Worm (Caenorhabditis elegans) whole organism, young adult: ENCODE measurements around the gene moe-3.
A peak's percentile ranks its signal among the peaks of the same experiment; 100 is the strongest.

Source experiments
- C06A6.2 ChIP-seq: fragments of 200-800 bp; sonication (Bioruptor generic); conservative IDR thresholded peaks from 2 replicates; pipeline ENCODE4 v1.3.6; 2022; ENCODE audit warnings: missing genetic modification characterization, missing compliant biosample characterization
- D2030.7 ChIP-seq: fragments of 200-800 bp; sonication (Bioruptor generic); IDR thresholded peaks from 2 replicates; pipeline ENCODE4 v1.3.6; 2022; ENCODE audit warnings: missing genetic modification reagents, missing genetic modification characterization, missing compliant biosample characterization
- F10E7.11 ChIP-seq: sonication (generic microtip); optimal IDR thresholded peaks from 2 replicates; lab custom pipeline; 2017; ENCODE audit warnings: mild to moderate bottlenecking, missing genetic modification characterization, moderate library complexity, missing compliant biosample characterization
- F33H1.4 ChIP-seq: fragments of 200-800 bp; sonication (Bioruptor generic); IDR thresholded peaks from 2 replicates; pipeline ENCODE4 v1.3.6; 2022; ENCODE audit warnings: missing genetic modification reagents, missing genetic modification characterization, missing compliant biosample characterization
- F37B4.10 ChIP-seq: fragments of 200-800 bp; sonication (Bioruptor generic); IDR thresholded peaks from 2 replicates; pipeline ENCODE4 v1.3.6; 2022; ENCODE audit warnings: missing genetic modification characterization, missing compliant biosample characterization
- K12H6.12 ChIP-seq: fragments of 200-800 bp; sonication (Bioruptor generic); optimal IDR thresholded peaks from 2 replicates; lab custom pipeline; 2018; ENCODE audit warnings: mild to moderate bottlenecking, missing genetic modification characterization, missing compliant biosample characterization
- Y95B8A.8 ChIP-seq: fragments of 200-800 bp; sonication (Bioruptor generic); IDR thresholded peaks from 2 replicates; pipeline ENCODE4 v1.3.6; 2022; ENCODE audit warnings: missing genetic modification reagents, missing genetic modification characterization, missing compliant biosample characterization
- akir-1 ChIP-seq: fragments of 200-800 bp; sonication (Bioruptor generic); optimal IDR thresholded peaks from 2 replicates; lab custom pipeline; 2018; ENCODE audit warnings: mild to moderate bottlenecking, missing genetic modification characterization, moderate library complexity, missing compliant biosample characterization
- ama-1 ChIP-seq, 3 experiments: fragments of 150-350 bp in 1 of 3; sonication (generic microtip) in 2 of 3; optimal IDR thresholded peaks; 2 replicates each; lab custom pipeline; 2014 to 2018; ENCODE audit warnings: missing biosample characterization in 2 of 3, missing genetic modification characterization in 2 of 3, missing genetic modification reagents in 2 of 3
- aptf-2 ChIP-seq: fragments of 200-800 bp; sonication (Bioruptor generic); conservative IDR thresholded peaks from 2 replicates; pipeline ENCODE4 v1.3.6; 2022; ENCODE audit warnings: missing genetic modification reagents, missing genetic modification characterization, missing compliant biosample characterization
- attf-3 ChIP-seq: fragments of 200-800 bp; sonication (Bioruptor generic); conservative IDR thresholded peaks from 2 replicates; pipeline ENCODE4 v1.3.6; 2022; ENCODE audit warnings: missing genetic modification reagents, missing genetic modification characterization, missing compliant biosample characterization
- bed-1 ChIP-seq: fragments of 200-800 bp; sonication (Bioruptor generic); IDR thresholded peaks from 2 replicates; pipeline ENCODE4 v1.3.6; 2022; ENCODE audit warnings: missing genetic modification reagents, missing genetic modification characterization, missing compliant biosample characterization
- cebp-2 ChIP-seq: fragments of 200-800 bp; sonication (Bioruptor generic); IDR thresholded peaks from 2 replicates; pipeline ENCODE4 v1.3.6; 2022; ENCODE audit warnings: missing genetic modification characterization, missing compliant biosample characterization
- ceh-100 ChIP-seq: fragments of 200-800 bp; sonication (Bioruptor generic); IDR thresholded peaks from 2 replicates; pipeline ENCODE4 v1.3.6; 2022; ENCODE audit warnings: missing genetic modification reagents, missing genetic modification characterization, missing compliant biosample characterization
- ceh-40 ChIP-seq: fragments of 200-800 bp; sonication (Bioruptor generic); IDR thresholded peaks from 2 replicates; pipeline ENCODE4 v1.3.6; 2022; ENCODE audit warnings: missing genetic modification characterization, missing compliant biosample characterization
- ceh-91 ChIP-seq: fragments of 200-800 bp; sonication (Bioruptor generic); IDR thresholded peaks from 2 replicates; pipeline ENCODE4 v1.3.6; 2022; ENCODE audit warnings: missing genetic modification reagents, missing genetic modification characterization, missing compliant biosample characterization
- efl-1 ChIP-seq: fragments of 150-350 bp; optimal IDR thresholded peaks from 2 replicates; lab custom pipeline; 2014; ENCODE audit warnings: missing biosample characterization, missing genetic modification reagents, missing genetic modification characterization
- egl-18 ChIP-seq: fragments of 200-800 bp; sonication (Bioruptor generic); IDR thresholded peaks from 2 replicates; pipeline ENCODE4 v1.3.6; 2022; ENCODE audit warnings: missing genetic modification reagents, missing genetic modification characterization, missing compliant biosample characterization
- egl-44 ChIP-seq: fragments of 200-800 bp; sonication (Bioruptor generic); IDR thresholded peaks from 2 replicates; pipeline ENCODE4 v1.3.6; 2022; ENCODE audit warnings: missing genetic modification reagents, missing genetic modification characterization, missing compliant biosample characterization
- ekl-4 ChIP-seq: fragments of 200-800 bp; sonication (Bioruptor generic); IDR thresholded peaks from 2 replicates; pipeline ENCODE4 v1.3.6; 2022; ENCODE audit warnings: missing genetic modification reagents, missing genetic modification characterization, missing compliant biosample characterization
- hlh-12 ChIP-seq: sonication (generic microtip); optimal IDR thresholded peaks from 2 replicates; lab custom pipeline; 2016; ENCODE audit warnings: missing genetic modification characterization, missing compliant biosample characterization
- hsf-1 ChIP-seq: fragments of 200-800 bp; sonication (Bioruptor generic); IDR thresholded peaks from 2 replicates; pipeline ENCODE4 v1.3.6; 2022; ENCODE audit warnings: missing genetic modification reagents, missing genetic modification characterization, missing compliant biosample characterization
- lag-1 ChIP-seq: fragments of 200-800 bp; sonication (Bioruptor generic); IDR thresholded peaks from 2 replicates; pipeline ENCODE4 v1.3.6; 2022; ENCODE audit warnings: missing genetic modification reagents, missing genetic modification characterization, missing compliant biosample characterization
- lin-54 ChIP-seq: fragments of 200-800 bp; sonication (Bioruptor generic); optimal IDR thresholded peaks from 2 replicates; lab custom pipeline; 2018; ENCODE audit warnings: mild to moderate bottlenecking, missing genetic modification characterization, missing compliant biosample characterization
- lsl-1 ChIP-seq: fragments of 200-800 bp; sonication (Bioruptor generic); optimal IDR thresholded peaks from 2 replicates; lab custom pipeline; 2018; ENCODE audit warnings: mild to moderate bottlenecking, missing genetic modification characterization, moderate library complexity, missing compliant biosample characterization
- lsy-27 ChIP-seq: sonication (generic microtip); optimal IDR thresholded peaks from 2 replicates; lab custom pipeline; 2017; ENCODE audit warnings: missing genetic modification characterization, mild to moderate bottlenecking, missing compliant biosample characterization, antibody characterized with exemption, missing genotype, borderline replicate concordance; ENCODE audit not compliant: insufficient read depth
- madf-10 ChIP-seq: sonication (generic microtip); optimal IDR thresholded peaks from 2 replicates; lab custom pipeline; 2016; ENCODE audit warnings: mild to moderate bottlenecking, missing genetic modification characterization, missing compliant biosample characterization
- madf-6 ChIP-seq: fragments of 200-800 bp; sonication (Bioruptor generic); IDR thresholded peaks from 2 replicates; pipeline ENCODE4 v1.3.6; 2022; ENCODE audit warnings: missing genetic modification reagents, missing genetic modification characterization, missing compliant biosample characterization
- madf-8 ChIP-seq: fragments of 200-800 bp; sonication (Bioruptor generic); conservative IDR thresholded peaks from 2 replicates; pipeline ENCODE4 v1.3.6; 2022; ENCODE audit warnings: missing genetic modification reagents, missing genetic modification characterization, missing compliant biosample characterization
- nfyb-1 ChIP-seq: fragments of 200-800 bp; sonication (Bioruptor generic); IDR thresholded peaks from 2 replicates; pipeline ENCODE4 v1.3.6; 2022; ENCODE audit warnings: missing genetic modification reagents, missing genetic modification characterization, missing compliant biosample characterization
- repo-1 ChIP-seq: sonication (generic microtip); optimal IDR thresholded peaks from 2 replicates; lab custom pipeline; 2017; ENCODE audit warnings: mild to moderate bottlenecking, missing genetic modification characterization, missing compliant biosample characterization
- sea-2 ChIP-seq: fragments of 200-800 bp; sonication (Bioruptor generic); IDR thresholded peaks from 2 replicates; pipeline ENCODE4 v1.3.6; 2022; ENCODE audit warnings: missing genetic modification characterization, missing compliant biosample characterization
- snpc-1.3 ChIP-seq: sonication (generic microtip); optimal IDR thresholded peaks from 2 replicates; lab custom pipeline; 2017; ENCODE audit warnings: missing genetic modification characterization, mild to moderate bottlenecking, missing compliant biosample characterization, antibody characterized with exemption, moderate library complexity, missing genotype, missing genetic modification reagents; ENCODE audit not compliant: insufficient read depth
- snpc-4 ChIP-seq, 5 experiments: fragments of 150-350 bp in 1 of 5; sonication (generic microtip) in 4 of 5; optimal IDR thresholded peaks; 2 replicates each; lab custom pipeline; 2014 to 2018; ENCODE audit warnings: missing genetic modification characterization in 5 of 5, missing biosample characterization in 3 of 5, antibody characterized with exemption in 2 of 5, mild to moderate bottlenecking in 2 of 5, missing compliant biosample characterization in 2 of 5, missing genotype in 2 of 5, moderate library complexity in 2 of 5, missing genetic modification reagents in 1 of 5
- sptf-2 ChIP-seq: fragments of 200-800 bp; sonication (Bioruptor generic); optimal IDR thresholded peaks from 2 replicates; lab custom pipeline; 2018; ENCODE audit warnings: mild to moderate bottlenecking, missing genetic modification characterization, missing compliant biosample characterization
- tlf-1 ChIP-seq: fragments of 200-800 bp; sonication (Bioruptor generic); optimal IDR thresholded peaks from 2 replicates; lab custom pipeline; 2018; ENCODE audit warnings: mild to moderate bottlenecking, missing genetic modification characterization, missing compliant biosample characterization
- unc-130 ChIP-seq: sonication (generic microtip); optimal IDR thresholded peaks from 2 replicates; lab custom pipeline; 2016; ENCODE audit warnings: missing genetic modification reagents, missing genetic modification characterization, missing compliant biosample characterization
- xnd-1 ChIP-seq: sonication (generic microtip); optimal IDR thresholded peaks from 2 replicates; lab custom pipeline; 2016; ENCODE audit warnings: missing genotype, missing genetic modification reagents, missing genetic modification characterization, missing compliant biosample characterization
- zfh-2 ChIP-seq: fragments of 200-800 bp; sonication (Bioruptor generic); conservative IDR thresholded peaks from 2 replicates; pipeline ENCODE4 v1.3.6; 2022; ENCODE audit warnings: missing genetic modification reagents, missing genetic modification characterization, missing compliant biosample characterization
- ztf-25 ChIP-seq: fragments of 200-800 bp; sonication (Bioruptor generic); IDR thresholded peaks from 2 replicates; pipeline ENCODE4 v1.3.6; 2022; ENCODE audit warnings: missing genetic modification reagents, missing genetic modification characterization, missing compliant biosample characterization
- ztf-3 ChIP-seq: fragments of 200-800 bp; sonication (Bioruptor generic); optimal IDR thresholded peaks from 2 replicates; lab custom pipeline; 2018; ENCODE audit warnings: mild to moderate bottlenecking, missing genetic modification characterization, missing compliant biosample characterization

The moe-3 gene

ce11 chrII:13139573-13139972 is 26.0 kb downstream of the moe-3 start:
- TF ChIP-seq lsl-1 (GFP tag; lab: Kevin White, UChicago) (no peak), lsy-27 (tag; lab: Kevin White, UChicago) (no peak)

- TF ChIP-seq sea-2 (GFP tag; lab: Robert Waterston, UW) (no peak), xnd-1 (tag; lab: Kevin White, UChicago) (peak; percentile 41), madf-8 (GFP tag; lab: Robert Waterston, UW) (peak; percentile 74), F33H1.4 (peak; percentile 28; the same call in 1 of the 2 replicates), madf-6 (peak; percentile 89), efl-1 (GFP tag; lab: Kevin White, UChicago) (peak; percentile 77), D2030.7 (peak; percentile 52), attf-3 (GFP tag; lab: Robert Waterston, UW) (no peak), ceh-91 (GFP tag; lab: Robert Waterston, UW) (peak; percentile 58; the same call in 1 of the 2 replicates), madf-10 (tag; lab: Kevin White, UChicago) (no peak)
- TF ChIP-seq, all 124 proteins: peak for 7
Measured at ce11 chrII:13130576-13130975, 35.0 kb downstream of the moe-3 start.

- TF ChIP-seq unc-130 (GFP tag; lab: Kevin White, UChicago) (no peak), cebp-2 (no peak), tlf-1 (no peak), aptf-2 (GFP tag; lab: Robert Waterston, UW) (no peak), Y95B8A.8 (GFP tag; lab: Robert Waterston, UW) (no peak), hlh-12 (no peak), ama-1 (optimal IDR thresholded peaks at IDR 0.05; lab: Kevin White, UChicago) (no peak), ama-1 (GFP tag; optimal IDR thresholded peaks at IDR 0.05; lab: Kevin White, UChicago) (no peak), zfh-2 (GFP tag; lab: Robert Waterston, UW) (no peak)
Measured at ce11 chrII:13129602-13130001, 35.9 kb downstream of the moe-3 start, which contains the start of gene F29C12.6. Gene F29C12.6 (plus strand): TSS chrII:13129902.

ce11 chrII:13122720-13123119 is 42.8 kb downstream of the moe-3 start, which contains the start of gene bath-45:
Gene bath-45 (plus strand): TSS chrII:13123020.
- TF ChIP-seq ceh-100 (GFP tag; lab: Robert Waterston, UW) (no peak), bed-1 (GFP tag; lab: Robert Waterston, UW) (no peak), hsf-1 (GFP tag; lab: Robert Waterston, UW) (no peak), egl-44 (GFP tag; lab: Robert Waterston, UW) (no peak), nfyb-1 (GFP tag; lab: Robert Waterston, UW) (no peak), repo-1 (tag; lab: Kevin White, UChicago) (no peak), ztf-3 (GFP tag; lab: Kevin White, UChicago) (no peak), F37B4.10 (GFP tag; lab: Robert Waterston, UW) (no peak), sptf-2 (no peak), ztf-25 (no peak), egl-18 (GFP tag; lab: Robert Waterston, UW) (no peak)

ce11 chrII:13117135-13117534 is 48.4 kb downstream of the moe-3 start, which contains the start of gene gfm-1:
Gene gfm-1 (plus strand): TSS chrII:13117483.
- TF ChIP-seq akir-1 (no peak), ztf-25 (no peak), lin-54 (GFP tag; lab: Kevin White, UChicago) (peak; percentile 60), ekl-4 (GFP tag; lab: Robert Waterston, UW) (no peak), snpc-4 (GFP tag; optimal IDR thresholded peaks at IDR 0.05; lab: Kevin White, UChicago) (no peak), snpc-4 (tag; optimal IDR thresholded peaks at IDR 0.05; lab: Kevin White, UChicago) (peak in 2 of 4 experiments; percentile 33 to 56), efl-1 (GFP tag; lab: Kevin White, UChicago) (no peak), lag-1 (GFP tag; lab: Robert Waterston, UW) (no peak), attf-3 (GFP tag; lab: Robert Waterston, UW) (no peak), F10E7.11 (tag; lab: Kevin White, UChicago) (no peak), K12H6.12 (tag; lab: Kevin White, UChicago) (peak; percentile 44), snpc-1.3 (peak; percentile 30), C06A6.2 (GFP tag; lab: Robert Waterston, UW) (no peak), aptf-2 (GFP tag; lab: Robert Waterston, UW) (no peak), cebp-2 (no peak), ceh-40 (GFP tag; lab: Robert Waterston, UW) (no peak), lsl-1 (GFP tag; lab: Kevin White, UChicago) (peak; percentile 48)
